Worm (Caenorhabditis elegans) whole organism, young adult: Measurements from ENCODE around the gene sqd-1.

Experiments used
- B0019.2 ChIP-seq: fragments of 200-800 bp; sonication (Bioruptor generic); conservative IDR thresholded peaks from 2 replicates; pipeline ENCODE4 v1.3.6; 2022; ENCODE audit warnings: missing genetic modification reagents, missing genetic modification characterization, missing compliant biosample characterization
- B0035.1 ChIP-seq: sonication (generic microtip); optimal IDR thresholded peaks from 2 replicates; lab custom pipeline; 2016; ENCODE audit warnings: missing genetic modification characterization, mild to moderate bottlenecking, missing compliant biosample characterization, missing genotype, missing genetic modification reagents
- B0261.1 ChIP-seq: sonication (generic microtip); optimal IDR thresholded peaks from 2 replicates; lab custom pipeline; 2016; ENCODE audit warnings: mild to moderate bottlenecking, missing genetic modification characterization, moderate library complexity, missing compliant biosample characterization
- C17E4.6 ChIP-seq: fragments of 200-800 bp; sonication (Bioruptor generic); IDR thresholded peaks from 2 replicates; pipeline ENCODE4 v1.3.6; 2022; ENCODE audit warnings: missing genetic modification reagents, missing genetic modification characterization, missing compliant biosample characterization
- F22D6.2 ChIP-seq: sonication (generic microtip); optimal IDR thresholded peaks from 2 replicates; lab custom pipeline; 2016; ENCODE audit warnings: mild to moderate bottlenecking, missing genetic modification characterization, missing compliant biosample characterization
- F39B2.1 ChIP-seq: fragments of 200-800 bp; sonication (Bioruptor generic); IDR thresholded peaks from 2 replicates; pipeline ENCODE4 v1.3.6; 2022; ENCODE audit warnings: missing genetic modification reagents, missing genetic modification characterization, missing compliant biosample characterization
- F52B5.7 ChIP-seq: sonication (generic microtip); optimal IDR thresholded peaks from 2 replicates; lab custom pipeline; 2016; ENCODE audit warnings: mild to moderate bottlenecking, missing genetic modification characterization, missing compliant biosample characterization
- F55B11.4 ChIP-seq: sonication (generic microtip); optimal IDR thresholded peaks from 2 replicates; lab custom pipeline; 2016; ENCODE audit warnings: missing compliant biosample characterization, missing genetic modification characterization, borderline replicate concordance; ENCODE audit not compliant: insufficient read depth
- F57C9.4 ChIP-seq: sonication (generic microtip); optimal IDR thresholded peaks from 2 replicates; lab custom pipeline; 2017; ENCODE audit warnings: mild to moderate bottlenecking, missing genetic modification characterization, missing compliant biosample characterization
- K12H6.12 ChIP-seq: fragments of 200-800 bp; sonication (Bioruptor generic); optimal IDR thresholded peaks from 2 replicates; lab custom pipeline; 2018; ENCODE audit warnings: mild to moderate bottlenecking, missing genetic modification characterization, missing compliant biosample characterization
- Y53G8AR.9 ChIP-seq: fragments of 200-800 bp; sonication (Bioruptor generic); conservative IDR thresholded peaks from 2 replicates; pipeline ENCODE4 v1.3.6; 2022; ENCODE audit warnings: missing genetic modification reagents, missing genetic modification characterization, missing compliant biosample characterization
- Y56A3A.18 ChIP-seq: fragments of 200-800 bp; sonication (Bioruptor generic); IDR thresholded peaks from 2 replicates; pipeline ENCODE4 v1.3.6; 2022; ENCODE audit warnings: missing genetic modification reagents, missing genetic modification characterization, missing compliant biosample characterization
- Y79H2A.3 ChIP-seq: fragments of 200-800 bp; sonication (Bioruptor generic); conservative IDR thresholded peaks from 2 replicates; pipeline ENCODE4 v1.3.6; 2022; ENCODE audit warnings: missing genetic modification reagents, missing genetic modification characterization, missing compliant biosample characterization
- ZK185.1 ChIP-seq: sonication (generic microtip); optimal IDR thresholded peaks from 2 replicates; lab custom pipeline; 2016; ENCODE audit warnings: mild to moderate bottlenecking, missing genetic modification characterization, missing compliant biosample characterization; ENCODE audit not compliant: poor library complexity, severe bottlenecking
- athp-1 ChIP-seq: sonication (generic microtip); optimal IDR thresholded peaks from 2 replicates; lab custom pipeline; 2017; ENCODE audit warnings: mild to moderate bottlenecking, missing genetic modification characterization, missing compliant biosample characterization
- attf-3 ChIP-seq: fragments of 200-800 bp; sonication (Bioruptor generic); conservative IDR thresholded peaks from 2 replicates; pipeline ENCODE4 v1.3.6; 2022; ENCODE audit warnings: missing genetic modification reagents, missing genetic modification characterization, missing compliant biosample characterization
- ccch-3 ChIP-seq: fragments of 200-800 bp; sonication (Bioruptor generic); optimal IDR thresholded peaks from 2 replicates; lab custom pipeline; 2018; ENCODE audit warnings: mild to moderate bottlenecking, missing genetic modification characterization, missing compliant biosample characterization
- ceh-40 ChIP-seq: fragments of 200-800 bp; sonication (Bioruptor generic); IDR thresholded peaks from 2 replicates; pipeline ENCODE4 v1.3.6; 2022; ENCODE audit warnings: missing genetic modification characterization, missing compliant biosample characterization
- ceh-58 ChIP-seq: fragments of 200-800 bp; sonication (Bioruptor generic); IDR thresholded peaks from 2 replicates; pipeline ENCODE4 v1.3.6; 2022; ENCODE audit warnings: missing genetic modification characterization, missing compliant biosample characterization
- chd-7 ChIP-seq: sonication (generic microtip); optimal IDR thresholded peaks from 2 replicates; lab custom pipeline; 2016; ENCODE audit warnings: mild to moderate bottlenecking, missing genetic modification characterization, moderate library complexity, missing compliant biosample characterization
- dox-1 ChIP-seq: fragments of 200-800 bp; sonication (Bioruptor generic); IDR thresholded peaks from 2 replicates; pipeline ENCODE4 v1.3.6; 2022; ENCODE audit warnings: missing genetic modification reagents, missing genetic modification characterization, missing compliant biosample characterization
- efl-1 ChIP-seq: fragments of 150-350 bp; optimal IDR thresholded peaks from 2 replicates; lab custom pipeline; 2014; ENCODE audit warnings: missing biosample characterization, missing genetic modification reagents, missing genetic modification characterization
- ekl-4 ChIP-seq: fragments of 200-800 bp; sonication (Bioruptor generic); IDR thresholded peaks from 2 replicates; pipeline ENCODE4 v1.3.6; 2022; ENCODE audit warnings: missing genetic modification reagents, missing genetic modification characterization, missing compliant biosample characterization
- let-607 ChIP-seq, 2 experiments: fragments of 200-800 bp in 1 of 2; sonication (Bioruptor generic) in 1 of 2; sonication (generic microtip) in 1 of 2; optimal IDR thresholded peaks; 2 replicates each; lab custom pipeline; 2016 to 2018; ENCODE audit warnings: mild to moderate bottlenecking in 2 of 2, missing compliant biosample characterization in 2 of 2, missing genetic modification characterization in 2 of 2, moderate library complexity in 2 of 2, missing genotype in 1 of 2
- lin-35 ChIP-seq, 3 experiments: fragments of 150-350 bp in 2 of 3; sonication (generic microtip) in 1 of 3; optimal IDR thresholded peaks; 2 replicates each; lab custom pipeline; 2014 to 2018; ENCODE audit warnings: missing biosample characterization in 3 of 3, missing genetic modification characterization in 3 of 3, missing genetic modification reagents in 3 of 3
- lsy-27 ChIP-seq: sonication (generic microtip); optimal IDR thresholded peaks from 2 replicates; lab custom pipeline; 2017; ENCODE audit warnings: missing genetic modification characterization, mild to moderate bottlenecking, missing compliant biosample characterization, antibody characterized with exemption, missing genotype, borderline replicate concordance; ENCODE audit not compliant: insufficient read depth
- madf-8 ChIP-seq: fragments of 200-800 bp; sonication (Bioruptor generic); conservative IDR thresholded peaks from 2 replicates; pipeline ENCODE4 v1.3.6; 2022; ENCODE audit warnings: missing genetic modification reagents, missing genetic modification characterization, missing compliant biosample characterization
- mxl-1 ChIP-seq: sonication (generic microtip); optimal IDR thresholded peaks from 2 replicates; lab custom pipeline; 2016; ENCODE audit warnings: missing genetic modification characterization, missing compliant biosample characterization
- snpc-4 ChIP-seq, 5 experiments: fragments of 150-350 bp in 1 of 5; sonication (generic microtip) in 4 of 5; optimal IDR thresholded peaks; 2 replicates each; lab custom pipeline; 2014 to 2018; ENCODE audit warnings: missing genetic modification characterization in 5 of 5, missing biosample characterization in 3 of 5, antibody characterized with exemption in 2 of 5, mild to moderate bottlenecking in 2 of 5, missing compliant biosample characterization in 2 of 5, missing genotype in 2 of 5, moderate library complexity in 2 of 5, missing genetic modification reagents in 1 of 5
- tbx-9 ChIP-seq: sonication (generic microtip); optimal IDR thresholded peaks from 2 replicates; lab custom pipeline; 2016; ENCODE audit warnings: borderline replicate concordance, missing genetic modification characterization, inconsistent platforms, missing compliant biosample characterization
- xnd-1 ChIP-seq: sonication (generic microtip); optimal IDR thresholded peaks from 2 replicates; lab custom pipeline; 2016; ENCODE audit warnings: missing genotype, missing genetic modification reagents, missing genetic modification characterization, missing compliant biosample characterization
- ztf-28 ChIP-seq: fragments of 200-800 bp; sonication (Bioruptor generic); IDR thresholded peaks from 2 replicates; pipeline ENCODE4 v1.3.6; 2022; ENCODE audit warnings: missing genetic modification reagents, missing genetic modification characterization, missing compliant biosample characterization
- ztf-3 ChIP-seq: fragments of 200-800 bp; sonication (Bioruptor generic); optimal IDR thresholded peaks from 2 replicates; lab custom pipeline; 2018; ENCODE audit warnings: mild to moderate bottlenecking, missing genetic modification characterization, missing compliant biosample characterization

sqd-1 gene

ce11 chrIV:6294081-6294480 is 29.9 kb upstream of the sqd-1 start, which contains the start of gene hil-2:
Gene hil-2 (plus strand): TSS chrIV:6294240.
- TF ChIP-seq snpc-4 (GFP tag; optimal IDR thresholded peaks at IDR 0.05; lab: Kevin White, UChicago) (no peak), snpc-4 (tag; optimal IDR thresholded peaks at IDR 0.05; lab: Kevin White, UChicago) (peak in 2 of 4 experiments; percentile 59 to 60), F39B2.1 (GFP tag; lab: Robert Waterston, UW) (peak; percentile 97), F22D6.2 (tag; lab: Kevin White, UChicago) (no peak)

ce11 chrIV:6298253-6298652 is 25.7 kb upstream of the sqd-1 start, which contains the start of gene srv-27:
Gene srv-27 (minus strand): TSS chrIV:6298353.
- TF ChIP-seq madf-8 (GFP tag; lab: Robert Waterston, UW): no peak
- TF ChIP-seq F55B11.4: no peak
- TF ChIP-seq efl-1 (GFP tag; lab: Kevin White, UChicago): no peak
- no peak for TF ChIP-seq Y56A3A.18
- no peak for TF ChIP-seq let-607 (tag; optimal IDR thresholded peaks at IDR 0.05; lab: Kevin White, UChicago)
- TF ChIP-seq Y79H2A.3: no peak
- no peak for TF ChIP-seq snpc-4 (GFP tag; optimal IDR thresholded peaks at IDR 0.05; lab: Kevin White, UChicago)
- TF ChIP-seq snpc-4 (tag; optimal IDR thresholded peaks at IDR 0.05; lab: Kevin White, UChicago): no peak
- no peak for TF ChIP-seq xnd-1
- no peak for TF ChIP-seq tbx-9 (tag; lab: Kevin White, UChicago)

- TF ChIP-seq K12H6.12 (tag; lab: Kevin White, UChicago) (no peak), B0261.1 (tag; lab: Kevin White, UChicago) (no peak), lin-35 (GFP tag; optimal IDR thresholded peaks at IDR 0.05; lab: Kevin White, UChicago) (no peak), B0035.1 (tag; lab: Kevin White, UChicago) (no peak), ekl-4 (GFP tag; lab: Robert Waterston, UW) (no peak)
Measured at ce11 chrIV:6299523-6299922, 24.5 kb upstream of the sqd-1 start.

- TF ChIP-seq chd-7 (tag; lab: Kevin White, UChicago) (no peak), lsy-27 (tag; lab: Kevin White, UChicago) (no peak), F57C9.4 (tag; lab: Kevin White, UChicago) (no peak), Y53G8AR.9 (no peak), C17E4.6 (GFP tag; lab: Robert Waterston, UW) (no peak), ZK185.1 (no peak), ztf-28 (GFP tag; lab: Robert Waterston, UW) (no peak), ceh-58 (GFP tag; lab: Robert Waterston, UW) (no peak), attf-3 (no peak), B0019.2 (GFP tag; lab: Robert Waterston, UW) (no peak), ccch-3 (no peak)
Measured at ce11 chrIV:6301764-6302163, 22.2 kb upstream of the sqd-1 start, which contains the start of gene srv-26. Gene srv-26 (minus strand): TSS chrIV:6301864.

- no peak for TF ChIP-seq athp-1 (tag; lab: Kevin White, UChicago)
- TF ChIP-seq ceh-40 (GFP tag; lab: Robert Waterston, UW): no peak
- TF ChIP-seq dox-1: no peak
- no peak for TF ChIP-seq mxl-1 (tag; lab: Kevin White, UChicago)
- TF ChIP-seq F52B5.7: no peak
- no peak for TF ChIP-seq ztf-3 (GFP tag; lab: Kevin White, UChicago)
Measured at ce11 chrIV:6303642-6304041, 20.3 kb upstream of the sqd-1 start, which contains the start of gene srv-25. Gene srv-25 (minus strand): TSS chrIV:6303742.
